Worm (Caenorhabditis elegans) whole organism, young adult: Measurements from ENCODE around the gene zig-4.

ENCODE experiments used
- B0019.2 ChIP-seq: fragments of 200-800 bp; sonication (Bioruptor generic); conservative IDR thresholded peaks from 2 replicates; pipeline ENCODE4 v1.3.6; 2022; ENCODE audit warnings: missing genetic modification reagents, missing genetic modification characterization, missing compliant biosample characterization
- B0035.1 ChIP-seq: sonication (generic microtip); optimal IDR thresholded peaks from 2 replicates; lab custom pipeline; 2016; ENCODE audit warnings: missing genetic modification characterization, mild to moderate bottlenecking, missing compliant biosample characterization, missing genotype, missing genetic modification reagents
- F33H1.4 ChIP-seq: fragments of 200-800 bp; sonication (Bioruptor generic); IDR thresholded peaks from 2 replicates; pipeline ENCODE4 v1.3.6; 2022; ENCODE audit warnings: missing genetic modification reagents, missing genetic modification characterization, missing compliant biosample characterization
- F57C9.4 ChIP-seq: sonication (generic microtip); optimal IDR thresholded peaks from 2 replicates; lab custom pipeline; 2017; ENCODE audit warnings: mild to moderate bottlenecking, missing genetic modification characterization, missing compliant biosample characterization
- K12H6.12 ChIP-seq: fragments of 200-800 bp; sonication (Bioruptor generic); optimal IDR thresholded peaks from 2 replicates; lab custom pipeline; 2018; ENCODE audit warnings: mild to moderate bottlenecking, missing genetic modification characterization, missing compliant biosample characterization
- T07F8.4 ChIP-seq: sonication (generic microtip); optimal IDR thresholded peaks from 2 replicates; lab custom pipeline; 2016; ENCODE audit warnings: mild to moderate bottlenecking, missing genetic modification characterization, moderate library complexity, missing compliant biosample characterization
- Y56A3A.18 ChIP-seq: fragments of 200-800 bp; sonication (Bioruptor generic); IDR thresholded peaks from 2 replicates; pipeline ENCODE4 v1.3.6; 2022; ENCODE audit warnings: missing genetic modification reagents, missing genetic modification characterization, missing compliant biosample characterization
- ZK185.1 ChIP-seq: sonication (generic microtip); optimal IDR thresholded peaks from 2 replicates; lab custom pipeline; 2016; ENCODE audit warnings: mild to moderate bottlenecking, missing genetic modification characterization, missing compliant biosample characterization; ENCODE audit not compliant: poor library complexity, severe bottlenecking
- akir-1 ChIP-seq: fragments of 200-800 bp; sonication (Bioruptor generic); optimal IDR thresholded peaks from 2 replicates; lab custom pipeline; 2018; ENCODE audit warnings: mild to moderate bottlenecking, missing genetic modification characterization, moderate library complexity, missing compliant biosample characterization
- ama-1 ChIP-seq, 3 experiments: fragments of 150-350 bp in 1 of 3; sonication (generic microtip) in 2 of 3; optimal IDR thresholded peaks; 2 replicates each; lab custom pipeline; 2014 to 2018; ENCODE audit warnings: missing biosample characterization in 2 of 3, missing genetic modification characterization in 2 of 3, missing genetic modification reagents in 2 of 3
- aptf-3 ChIP-seq: fragments of 200-800 bp; sonication (Bioruptor generic); IDR thresholded peaks from 2 replicates; pipeline ENCODE4 v1.3.6; 2022; ENCODE audit warnings: missing genetic modification characterization, missing compliant biosample characterization
- attf-5 ChIP-seq: fragments of 200-800 bp; sonication (Bioruptor generic); optimal IDR thresholded peaks from 2 replicates; lab custom pipeline; 2018; ENCODE audit warnings: mild to moderate bottlenecking, missing genetic modification characterization, missing compliant biosample characterization
- attf-6 ChIP-seq: fragments of 200-800 bp; sonication (Bioruptor generic); IDR thresholded peaks from 2 replicates; pipeline ENCODE4 v1.3.6; 2022; ENCODE audit warnings: missing genetic modification reagents, missing genetic modification characterization, missing compliant biosample characterization
- ceh-27 ChIP-seq: fragments of 200-800 bp; sonication (Bioruptor generic); optimal IDR thresholded peaks from 2 replicates; lab custom pipeline; 2018; ENCODE audit warnings: mild to moderate bottlenecking, missing genetic modification characterization, moderate library complexity, missing compliant biosample characterization
- ceh-79 ChIP-seq: sonication (generic microtip); optimal IDR thresholded peaks from 2 replicates; lab custom pipeline; 2017; ENCODE audit warnings: mild to moderate bottlenecking, missing genetic modification characterization, missing compliant biosample characterization
- dpff-1 ChIP-seq: sonication (generic microtip); optimal IDR thresholded peaks from 2 replicates; lab custom pipeline; 2017; ENCODE audit warnings: mild to moderate bottlenecking, missing genetic modification characterization, missing compliant biosample characterization
- dpl-1 ChIP-seq: fragments of 150-350 bp; optimal IDR thresholded peaks from 2 replicates; lab custom pipeline; 2014; ENCODE audit warnings: missing biosample characterization, missing genetic modification reagents, missing genetic modification characterization
- egl-18 ChIP-seq: fragments of 200-800 bp; sonication (Bioruptor generic); IDR thresholded peaks from 2 replicates; pipeline ENCODE4 v1.3.6; 2022; ENCODE audit warnings: missing genetic modification reagents, missing genetic modification characterization, missing compliant biosample characterization
- egl-44 ChIP-seq: fragments of 200-800 bp; sonication (Bioruptor generic); IDR thresholded peaks from 2 replicates; pipeline ENCODE4 v1.3.6; 2022; ENCODE audit warnings: missing genetic modification reagents, missing genetic modification characterization, missing compliant biosample characterization
- egrh-3 ChIP-seq: fragments of 200-800 bp; sonication (Bioruptor generic); IDR thresholded peaks from 2 replicates; pipeline ENCODE4 v1.3.6; 2022; ENCODE audit warnings: missing genetic modification reagents, missing genetic modification characterization, missing compliant biosample characterization
- ekl-4 ChIP-seq: fragments of 200-800 bp; sonication (Bioruptor generic); IDR thresholded peaks from 2 replicates; pipeline ENCODE4 v1.3.6; 2022; ENCODE audit warnings: missing genetic modification reagents, missing genetic modification characterization, missing compliant biosample characterization
- ets-4 ChIP-seq: fragments of 200-800 bp; sonication (Bioruptor generic); optimal IDR thresholded peaks from 2 replicates; lab custom pipeline; 2018; ENCODE audit warnings: mild to moderate bottlenecking, missing genetic modification characterization, missing compliant biosample characterization
- gei-17 ChIP-seq: fragments of 200-800 bp; sonication (Bioruptor generic); optimal IDR thresholded peaks from 2 replicates; lab custom pipeline; 2018; ENCODE audit warnings: mild to moderate bottlenecking, missing genetic modification characterization, missing compliant biosample characterization
- hmg-1.2 ChIP-seq: fragments of 200-800 bp; sonication (Bioruptor generic); IDR thresholded peaks from 2 replicates; pipeline ENCODE4 v1.3.6; 2022; ENCODE audit warnings: missing genetic modification reagents, missing genetic modification characterization, missing compliant biosample characterization
- hmg-20 ChIP-seq: fragments of 200-800 bp; sonication (Bioruptor generic); IDR thresholded peaks from 2 replicates; pipeline ENCODE4 v1.3.6; 2022; ENCODE audit warnings: missing genetic modification reagents, missing genetic modification characterization, missing compliant biosample characterization
- hsf-1 ChIP-seq: fragments of 200-800 bp; sonication (Bioruptor generic); IDR thresholded peaks from 2 replicates; pipeline ENCODE4 v1.3.6; 2022; ENCODE audit warnings: missing genetic modification reagents, missing genetic modification characterization, missing compliant biosample characterization
- lin-26 ChIP-seq: fragments of 200-800 bp; sonication (Bioruptor generic); IDR thresholded peaks from 2 replicates; pipeline ENCODE4 v1.3.6; 2022; ENCODE audit warnings: missing genetic modification reagents, missing genetic modification characterization, missing compliant biosample characterization
- lin-54 ChIP-seq: fragments of 200-800 bp; sonication (Bioruptor generic); optimal IDR thresholded peaks from 2 replicates; lab custom pipeline; 2018; ENCODE audit warnings: mild to moderate bottlenecking, missing genetic modification characterization, missing compliant biosample characterization
- lsy-27 ChIP-seq: sonication (generic microtip); optimal IDR thresholded peaks from 2 replicates; lab custom pipeline; 2017; ENCODE audit warnings: missing genetic modification characterization, mild to moderate bottlenecking, missing compliant biosample characterization, antibody characterized with exemption, missing genotype, borderline replicate concordance; ENCODE audit not compliant: insufficient read depth
- mel-28 ChIP-seq: sonication (generic microtip); optimal IDR thresholded peaks from 2 replicates; lab custom pipeline; 2016; ENCODE audit warnings: borderline replicate concordance, mild to moderate bottlenecking, missing genetic modification characterization, missing compliant biosample characterization
- mes-4 ChIP-seq: sonication (generic microtip); optimal IDR thresholded peaks from 2 replicates; lab custom pipeline; 2016; ENCODE audit warnings: missing genotype, missing genetic modification characterization, missing compliant biosample characterization
- mxl-1 ChIP-seq: sonication (generic microtip); optimal IDR thresholded peaks from 2 replicates; lab custom pipeline; 2016; ENCODE audit warnings: missing genetic modification characterization, missing compliant biosample characterization
- nfya-2 ChIP-seq: fragments of 200-800 bp; sonication (Bioruptor generic); IDR thresholded peaks from 2 replicates; pipeline ENCODE4 v1.3.6; 2022; ENCODE audit warnings: missing genetic modification reagents, missing genetic modification characterization, missing compliant biosample characterization
- nhr-179 ChIP-seq: sonication (generic microtip); optimal IDR thresholded peaks from 2 replicates; lab custom pipeline; 2016; ENCODE audit warnings: mild to moderate bottlenecking, missing genetic modification characterization, missing compliant biosample characterization
- rpc-1 ChIP-seq, 2 experiments: fragments of 150-350 bp in 1 of 2; sonication (generic microtip) in 1 of 2; optimal IDR thresholded peaks; 2 replicates each; lab custom pipeline; 2014 to 2018; ENCODE audit warnings: missing biosample characterization in 1 of 2, missing genetic modification characterization in 1 of 2, missing genetic modification reagents in 1 of 2, missing genotype in 1 of 2
- snpc-4 ChIP-seq, 5 experiments: fragments of 150-350 bp in 1 of 5; sonication (generic microtip) in 4 of 5; optimal IDR thresholded peaks; 2 replicates each; lab custom pipeline; 2014 to 2018; ENCODE audit warnings: missing genetic modification characterization in 5 of 5, missing biosample characterization in 3 of 5, antibody characterized with exemption in 2 of 5, mild to moderate bottlenecking in 2 of 5, missing compliant biosample characterization in 2 of 5, missing genotype in 2 of 5, moderate library complexity in 2 of 5, missing genetic modification reagents in 1 of 5
- tbx-9 ChIP-seq: sonication (generic microtip); optimal IDR thresholded peaks from 2 replicates; lab custom pipeline; 2016; ENCODE audit warnings: borderline replicate concordance, missing genetic modification characterization, inconsistent platforms, missing compliant biosample characterization
- unc-130 ChIP-seq: sonication (generic microtip); optimal IDR thresholded peaks from 2 replicates; lab custom pipeline; 2016; ENCODE audit warnings: missing genetic modification reagents, missing genetic modification characterization, missing compliant biosample characterization
- ztf-18 ChIP-seq: sonication (generic microtip); optimal IDR thresholded peaks from 2 replicates; lab custom pipeline; 2016; ENCODE audit warnings: missing genotype, mild to moderate bottlenecking, missing genetic modification characterization, missing compliant biosample characterization
- ztf-22 ChIP-seq: fragments of 200-800 bp; sonication (Bioruptor generic); optimal IDR thresholded peaks from 2 replicates; lab custom pipeline; 2018; ENCODE audit warnings: mild to moderate bottlenecking, missing genetic modification characterization, moderate library complexity, missing compliant biosample characterization
- ztf-25 ChIP-seq: fragments of 200-800 bp; sonication (Bioruptor generic); IDR thresholded peaks from 2 replicates; pipeline ENCODE4 v1.3.6; 2022; ENCODE audit warnings: missing genetic modification reagents, missing genetic modification characterization, missing compliant biosample characterization
- ztf-3 ChIP-seq: fragments of 200-800 bp; sonication (Bioruptor generic); optimal IDR thresholded peaks from 2 replicates; lab custom pipeline; 2018; ENCODE audit warnings: mild to moderate bottlenecking, missing genetic modification characterization, missing compliant biosample characterization
- ztf-6 ChIP-seq: fragments of 200-800 bp; sonication (Bioruptor generic); IDR thresholded peaks from 2 replicates; pipeline ENCODE4 v1.3.6; 2022; ENCODE audit warnings: missing genetic modification reagents, missing genetic modification characterization, missing compliant biosample characterization

Gene zig-4

ce11 chrX:7892296-7892695 lies 32.9 kb upstream of the zig-4 start, which contains the start of gene C39D10.5 (continued):
- no peak for TF ChIP-seq unc-130 (GFP tag; lab: Kevin White, UChicago)
- TF ChIP-seq T07F8.4 (tag; lab: Kevin White, UChicago), result no peak

ce11 chrX:7897690-7898089 lies 27.5 kb upstream of the zig-4 start, which contains the start of gene latd-1:
TSS of gene latd-1 (minus strand) at chrX:7897790.
- TF ChIP-seq hmg-20 (GFP tag; lab: Robert Waterston, UW), result no peak
- TF ChIP-seq attf-6 (GFP tag; lab: Robert Waterston, UW), result no peak
- TF ChIP-seq egrh-3 (GFP tag; lab: Robert Waterston, UW), result no peak
- no peak for TF ChIP-seq akir-1 (GFP tag; lab: Kevin White, UChicago)
- TF ChIP-seq, all 124 proteins: peak for 0

ce11 chrX:7898131-7898530 lies 27.1 kb upstream of the zig-4 start:
- TF ChIP-seq dpl-1 (GFP tag; lab: Kevin White, UChicago) (no peak), F33H1.4 (no peak), lin-26 (GFP tag; lab: Robert Waterston, UW) (peak; percentile 86), ets-4 (GFP tag; lab: Kevin White, UChicago) (no peak), ama-1 (optimal IDR thresholded peaks at IDR 0.05; lab: Kevin White, UChicago) (no peak), ama-1 (GFP tag; optimal IDR thresholded peaks at IDR 0.05; lab: Kevin White, UChicago) (peak in 1 of 2 experiments; percentile 79), egl-18 (GFP tag; lab: Robert Waterston, UW) (no peak), ztf-3 (GFP tag; lab: Kevin White, UChicago) (no peak), aptf-3 (GFP tag; lab: Robert Waterston, UW) (no peak), nhr-179 (tag; lab: Kevin White, UChicago) (no peak), snpc-4 (GFP tag; optimal IDR thresholded peaks at IDR 0.05; lab: Kevin White, UChicago) (no peak), snpc-4 (tag; optimal IDR thresholded peaks at IDR 0.05; lab: Kevin White, UChicago) (peak in 1 of 4 experiments; percentile 61), mel-28 (no peak), ZK185.1 (tag; lab: Kevin White, UChicago) (peak; percentile 74), mxl-1 (tag; lab: Kevin White, UChicago) (peak; percentile 58), K12H6.12 (tag; lab: Kevin White, UChicago) (no peak), Y56A3A.18 (GFP tag; lab: Robert Waterston, UW) (peak; percentile 68; the same call in 1 of the 2 replicates), hsf-1 (GFP tag; lab: Robert Waterston, UW) (no peak), ztf-18 (tag; lab: Kevin White, UChicago) (peak; percentile 0), attf-6 (GFP tag; lab: Robert Waterston, UW) (no peak), B0019.2 (GFP tag; lab: Robert Waterston, UW) (no peak), ceh-79 (tag; lab: Kevin White, UChicago) (no peak), ztf-6 (GFP tag; lab: Robert Waterston, UW) (no peak), nfya-2 (GFP tag; lab: Robert Waterston, UW) (no peak), T07F8.4 (tag; lab: Kevin White, UChicago) (no peak), ztf-22 (GFP tag; lab: Kevin White, UChicago) (no peak), unc-130 (GFP tag; lab: Kevin White, UChicago) (no peak), akir-1 (GFP tag; lab: Kevin White, UChicago) (no peak), mes-4 (tag; lab: Kevin White, UChicago) (no peak), ztf-25 (GFP tag; lab: Robert Waterston, UW) (0 out of 2 replicates have a peak, but pooled peaks have one; percentile 58), lsy-27 (tag; lab: Kevin White, UChicago) (no peak), dpff-1 (tag; lab: Kevin White, UChicago) (no peak), rpc-1 (optimal IDR thresholded peaks at IDR 0.05; lab: Kevin White, UChicago) (peak; percentile 91), rpc-1 (tag; optimal IDR thresholded peaks at IDR 0.05; lab: Kevin White, UChicago) (peak; percentile 94), egl-44 (GFP tag; lab: Robert Waterston, UW) (no peak), gei-17 (GFP tag; lab: Kevin White, UChicago) (no peak), tbx-9 (tag; lab: Kevin White, UChicago) (no peak), attf-5 (GFP tag; lab: Kevin White, UChicago) (no peak), ceh-27 (GFP tag; lab: Kevin White, UChicago) (no peak), F57C9.4 (tag; lab: Kevin White, UChicago) (no peak), lin-54 (no peak), ekl-4 (GFP tag; lab: Robert Waterston, UW) (0 out of 2 replicates have a peak, but pooled peaks have one; percentile 24), hmg-1.2 (GFP tag; lab: Robert Waterston, UW) (no peak), B0035.1 (tag; lab: Kevin White, UChicago) (no peak)
